Worm (Caenorhabditis elegans): ENCODE measurements around the gene K09E9.3.

K09E9.3 gene

ce11 chrX:15607498-15608019, 6.0 kb downstream of the K09E9.3 start, which contains the start of gene nipi-3 (continued):
- TF ChIP-seq nhr-12 (tag; optimal IDR thresholded peaks at IDR 0.05) (no peak), nhr-23 (tag; optimal IDR thresholded peaks at IDR 0.05) (peak; percentile 95), tbx-2 (tag; optimal IDR thresholded peaks at IDR 0.05) (peak; percentile 64), jun-1 (tag; optimal IDR thresholded peaks at IDR 0.05) (peak; percentile 98), fkh-2 (tag; optimal IDR thresholded peaks at IDR 0.05) (no peak), ceh-82 (tag; optimal IDR thresholded peaks at IDR 0.05) (peak; percentile 27), pqm-1 (tag; optimal IDR thresholded peaks at IDR 0.05) (peak; percentile 96), elt-3 (tag; optimal IDR thresholded peaks at IDR 0.05) (peak; percentile 15 to 97 (median 44)), snpc-4 (tag; optimal IDR thresholded peaks at IDR 0.05) (peak; percentile 73)

ce11 chrX:15606585-15607276, 6.9 kb downstream of the K09E9.3 start, which contains the start of gene rab-14:
TSS of gene rab-14 (minus strand) at chrX:15606635.
- TF ChIP-seq tbx-2 (tag; optimal IDR thresholded peaks at IDR 0.05): peak; percentile 16
- no peak for TF ChIP-seq nhr-237 (tag; optimal IDR thresholded peaks at IDR 0.05)
- no peak for TF ChIP-seq nhr-12 (tag; optimal IDR thresholded peaks at IDR 0.05)
- peak; percentile 49 for TF ChIP-seq R02D3.7 (tag; optimal IDR thresholded peaks at IDR 0.05)
- peak; percentile 48 for TF ChIP-seq nhr-25 (tag; optimal IDR thresholded peaks at IDR 0.05)
- peak; percentile 62 for TF ChIP-seq lsy-12 (tag; optimal IDR thresholded peaks at IDR 0.05)
- TF ChIP-seq nhr-23 (tag; optimal IDR thresholded peaks at IDR 0.05): peak; percentile 86
- TF ChIP-seq ceh-28 (tag; optimal IDR thresholded peaks at IDR 0.05): peak; percentile 54
- no peak for TF ChIP-seq ceh-16 (tag; optimal IDR thresholded peaks at IDR 0.05)
- TF ChIP-seq nhr-76 (tag; optimal IDR thresholded peaks at IDR 0.05): no peak
- peak; percentile 32 for TF ChIP-seq zag-1 (tag; optimal IDR thresholded peaks at IDR 0.05)
- no peak for TF ChIP-seq fos-1 (tag; optimal IDR thresholded peaks at IDR 0.05)
- peak; percentile 54 for TF ChIP-seq egl-27 (tag; optimal IDR thresholded peaks at IDR 0.05)
- TF ChIP-seq aly-2 (tag; optimal IDR thresholded peaks at IDR 0.05): no peak
- no peak for TF ChIP-seq nhr-28 (tag; optimal IDR thresholded peaks at IDR 0.05)
- TF ChIP-seq ceh-9 (tag; optimal IDR thresholded peaks at IDR 0.05): no peak
- TF ChIP-seq nhr-11 (tag; optimal IDR thresholded peaks at IDR 0.05): no peak
- TF ChIP-seq skn-1 (tag; optimal IDR thresholded peaks at IDR 0.05): peak; percentile 13
- TF ChIP-seq elt-2 (tag; optimal IDR thresholded peaks at IDR 0.05): no peak
- TF ChIP-seq pqm-1 (tag; optimal IDR thresholded peaks at IDR 0.05): no peak
- no peak for TF ChIP-seq sea-2 (GFP tag; optimal IDR thresholded peaks at IDR 0.05)
- TF ChIP-seq jun-1 (tag; optimal IDR thresholded peaks at IDR 0.05): peak; percentile 28
- TF ChIP-seq hmg-11 (tag; optimal IDR thresholded peaks at IDR 0.05): peak; percentile 73
- peak; percentile 61 for TF ChIP-seq fkh-10 (GFP tag; optimal IDR thresholded peaks at IDR 0.05)
- TF ChIP-seq daf-12 (tag; optimal IDR thresholded peaks at IDR 0.05): no peak
- no peak for TF ChIP-seq ceh-82 (tag; optimal IDR thresholded peaks at IDR 0.05)
- TF ChIP-seq fkh-2 (tag; optimal IDR thresholded peaks at IDR 0.05): no peak
- no peak for TF ChIP-seq ztf-4 (tag; optimal IDR thresholded peaks at IDR 0.05)
- TF ChIP-seq snpc-4 (tag; optimal IDR thresholded peaks at IDR 0.05): peak; percentile 35
- TF ChIP-seq unc-39 (tag; optimal IDR thresholded peaks at IDR 0.05): no peak
- TF ChIP-seq mml-1 (tag; optimal IDR thresholded peaks at IDR 0.05): no peak
- no peak for TF ChIP-seq nhr-43 (tag; optimal IDR thresholded peaks at IDR 0.05; ENCODE audit: poor library complexity, severe bottlenecking)
- peak; percentile 91 for TF ChIP-seq lin-39 (tag; optimal IDR thresholded peaks at IDR 0.05)
- TF ChIP-seq elt-1 (tag; optimal IDR thresholded peaks at IDR 0.05): peak; percentile 6
- TF ChIP-seq egl-5 (tag; optimal IDR thresholded peaks at IDR 0.05): peak; percentile 47
- no peak for TF ChIP-seq ZK546.5 (tag; optimal IDR thresholded peaks at IDR 0.05)
- peak; percentile 37 for TF ChIP-seq ama-1 (optimal IDR thresholded peaks at IDR 0.05)
- TF ChIP-seq lin-15B (tag; optimal IDR thresholded peaks at IDR 0.05): peak; percentile 45
- no peak for TF ChIP-seq nhr-77 (tag; optimal IDR thresholded peaks at IDR 0.05)
- TF ChIP-seq eor-1 (tag; optimal IDR thresholded peaks at IDR 0.05): no peak
- TF ChIP-seq ztf-11 (tag; optimal IDR thresholded peaks at IDR 0.05): no peak
- TF ChIP-seq nfya-1 (tag; optimal IDR thresholded peaks at IDR 0.05; ENCODE audit: insufficient read depth): peak; percentile 84
- TF ChIP-seq unc-62 (GFP tag; optimal IDR thresholded peaks at IDR 0.05): peak; percentile 62
- TF ChIP-seq mdl-1 (tag; optimal IDR thresholded peaks at IDR 0.05): peak; percentile 93
- TF ChIP-seq nhr-67 (tag; optimal IDR thresholded peaks at IDR 0.05): no peak
- peak; percentile 36 for TF ChIP-seq pha-4 (tag; optimal IDR thresholded peaks at IDR 0.05)
- no peak for TF ChIP-seq elt-3 (tag; optimal IDR thresholded peaks at IDR 0.05)

Measured in whole organism, L3 larva.